Comparison of ENCODE assay signal across 1 fruit fly cellular context in genomic region chr3R:29151621-29152092, dm6.
TF ChIP-seq lines count a peak whose summit lies in the region.

TSS of gene eIF2D (minus strand) at chr3R:29151794.

TF ChIP-seq in whole organism, embryonic, 481 proteins besides CTCF, POLR2A, EP300 and RAD21 (continued from another document and continues in another):
- TF ChIP-seq Ptx1 (GFP tag; IDR thresholded peaks at IDR 0.05; lab: Robert Waterston, UW) (peak; percentile 53), cwo (GFP tag; optimal IDR thresholded peaks at IDR 0.05; lab: Kevin White, UChicago) (peak; percentile 21), Med (GFP tag; lab: Kevin White, UChicago) (peak; percentile 87), org-1 (GFP tag; optimal IDR thresholded peaks at IDR 0.05; lab: Kevin White, UChicago) (no peak), Abd-B (GFP tag; optimal IDR thresholded peaks at IDR 0.05; lab: Kevin White, UChicago) (no peak), CG10565 (GFP tag; optimal IDR thresholded peaks at IDR 0.05; lab: Kevin White, UChicago) (no peak), Neu2 (GFP tag; optimal IDR thresholded peaks at IDR 0.05; lab: Kevin White, UChicago; ENCODE audit: borderline replicate concordance) (no peak), CG1529 (GFP tag; optimal IDR thresholded peaks at IDR 0.05; lab: Kevin White, UChicago) (peak; percentile 19), CG11398 (GFP tag; optimal IDR thresholded peaks at IDR 0.05; lab: Kevin White, UChicago) (no peak), CG14667 (GFP tag; IDR thresholded peaks at IDR 0.05; lab: Robert Waterston, UW) (peak; percentile 39; the same call in 1 of the 2 replicates), ham (GFP tag; IDR thresholded peaks at IDR 0.05; lab: Robert Waterston, UW) (no peak), crol (GFP tag; IDR thresholded peaks at IDR 0.05; lab: Robert Waterston, UW) (no peak), Nf-YB (GFP tag; optimal IDR thresholded peaks at IDR 0.05; lab: Kevin White, UChicago) (peak; percentile 19), Sox102F (GFP tag; optimal IDR thresholded peaks at IDR 0.05; lab: Kevin White, UChicago) (peak; percentile 45), CG34376 (GFP tag; optimal IDR thresholded peaks at IDR 0.05; lab: Kevin White, UChicago) (peak; percentile 46), Dek (tag; optimal IDR thresholded peaks at IDR 0.05; lab: Kevin White, UChicago) (peak; percentile 33), Opbp (GFP tag; IDR thresholded peaks at IDR 0.05; lab: Robert Waterston, UW; ENCODE audit: partially characterized antibody) (no peak), Fer3 (tag; optimal IDR thresholded peaks at IDR 0.05; lab: Kevin White, UChicago) (peak; percentile 60), wdn (GFP tag; IDR thresholded peaks at IDR 0.05; lab: Robert Waterston, UW) (no peak), CG13894 (tag; optimal IDR thresholded peaks at IDR 0.05; lab: Kevin White, UChicago) (peak; percentile 26), bab2 (GFP tag; optimal IDR thresholded peaks at IDR 0.05; lab: Kevin White, UChicago) (peak; percentile 37), caup (GFP tag; optimal IDR thresholded peaks at IDR 0.05; lab: Kevin White, UChicago; ENCODE audit: severe bottlenecking) (peak; percentile 68), z (GFP tag; IDR thresholded peaks at IDR 0.05; lab: Robert Waterston, UW) (no peak), vvl (GFP tag; IDR thresholded peaks at IDR 0.05; lab: Robert Waterston, UW) (peak; percentile 86), ewg (GFP tag; optimal IDR thresholded peaks at IDR 0.05; lab: Kevin White, UChicago) (peak; percentile 16), Meics (GFP tag; optimal IDR thresholded peaks at IDR 0.05; lab: Kevin White, UChicago) (peak; percentile 72), NK7.1 (GFP tag; optimal IDR thresholded peaks at IDR 0.05; lab: Kevin White, UChicago) (peak; percentile 18), wor (GFP tag; IDR thresholded peaks at IDR 0.05; lab: Robert Waterston, UW) (peak; percentile 19; the same call in 1 of the 2 replicates), Deaf1 (tag; optimal IDR thresholded peaks at IDR 0.05; lab: Kevin White, UChicago) (no peak), tap (tag; optimal IDR thresholded peaks at IDR 0.05; lab: Kevin White, UChicago) (no peak), kay (GFP tag; optimal IDR thresholded peaks at IDR 0.05; lab: Kevin White, UChicago) (no peak), kni (GFP tag; optimal IDR thresholded peaks at IDR 0.05; lab: Kevin White, UChicago) (peak; percentile 24), zfh1 (GFP tag; IDR thresholded peaks at IDR 0.05; lab: Robert Waterston, UW) (peak; percentile 56; the same call in 2 of the 3 replicates), CG18011 (GFP tag; optimal IDR thresholded peaks at IDR 0.05; lab: Kevin White, UChicago) (peak; percentile 30), Trl (optimal IDR thresholded peaks at IDR 0.05; lab: Kevin White, UChicago) (no peak), Trl (GFP tag; optimal IDR thresholded peaks at IDR 0.05; lab: Kevin White, UChicago) (peak; percentile 66), CG8290 (GFP tag; optimal IDR thresholded peaks at IDR 0.05; lab: Kevin White, UChicago) (no peak), CG8290 (tag; optimal IDR thresholded peaks at IDR 0.05; lab: Kevin White, UChicago) (no peak), CG6791 (GFP tag; IDR thresholded peaks at IDR 0.05; lab: Robert Waterston, UW; ENCODE audit: partially characterized antibody) (no peak), esg (GFP tag; conservative IDR thresholded peaks at IDR 0.05; lab: Robert Waterston, UW) (peak; percentile 10; the same call in 1 of the 2 replicates), CG7839 (tag; optimal IDR thresholded peaks at IDR 0.05; lab: Kevin White, UChicago) (peak; percentile 67), zen (tag; optimal IDR thresholded peaks at IDR 0.05; lab: Kevin White, UChicago) (peak; percentile 56), Lhr (GFP tag; optimal IDR thresholded peaks at IDR 0.05; lab: Kevin White, UChicago) (no peak), lov (optimal IDR thresholded peaks at IDR 0.05; lab: Kevin White, UChicago) (no peak), lov (GFP tag; IDR thresholded peaks at IDR 0.05; lab: Robert Waterston, UW) (0 out of 3 replicates have a peak, but pooled peaks have one; percentile 4), btn (GFP tag; optimal IDR thresholded peaks at IDR 0.05; lab: Kevin White, UChicago) (no peak), az2 (GFP tag; optimal IDR thresholded peaks at IDR 0.05; lab: Kevin White, UChicago) (peak; percentile 47), dmrt11E (tag; optimal IDR thresholded peaks at IDR 0.05; lab: Kevin White, UChicago) (peak; percentile 41), CG4282 (GFP tag; optimal IDR thresholded peaks at IDR 0.05; lab: Kevin White, UChicago) (no peak), dm (GFP tag; optimal IDR thresholded peaks at IDR 0.05; lab: Kevin White, UChicago) (peak; percentile 33), CG17568 (GFP tag; optimal IDR thresholded peaks at IDR 0.05; lab: Kevin White, UChicago) (no peak), Rx (GFP tag; IDR thresholded peaks at IDR 0.05; lab: Robert Waterston, UW) (0 out of 2 replicates have a peak, but pooled peaks have one; percentile 48), CG2129 (GFP tag; IDR thresholded peaks at IDR 0.05; lab: Robert Waterston, UW; ENCODE audit: partially characterized antibody) (no peak), CG6254 (GFP tag; optimal IDR thresholded peaks at IDR 0.05; lab: Kevin White, UChicago) (peak; percentile 43), nau (GFP tag; optimal IDR thresholded peaks at IDR 0.05; lab: Kevin White, UChicago) (no peak), CG11456 (GFP tag; IDR thresholded peaks at IDR 0.05; lab: Robert Waterston, UW) (0 out of 3 replicates have a peak, but pooled peaks have one; percentile 57), odd (GFP tag; optimal IDR thresholded peaks at IDR 0.05; lab: Kevin White, UChicago) (no peak), usp (GFP tag; optimal IDR thresholded peaks at IDR 0.05; lab: Kevin White, UChicago) (no peak), Dfd (GFP tag; optimal IDR thresholded peaks at IDR 0.05; lab: Kevin White, UChicago) (no peak), CG18599 (GFP tag; optimal IDR thresholded peaks at IDR 0.05; lab: Kevin White, UChicago) (peak; percentile 75), exex (tag; optimal IDR thresholded peaks at IDR 0.05; lab: Kevin White, UChicago) (no peak), Hand (GFP tag; optimal IDR thresholded peaks at IDR 0.05; lab: Kevin White, UChicago) (no peak), kah (GFP tag; optimal IDR thresholded peaks at IDR 0.05; lab: Kevin White, UChicago) (peak; percentile 30), CG6683 (GFP tag; optimal IDR thresholded peaks at IDR 0.05; lab: Kevin White, UChicago) (peak; percentile 28), gsb (GFP tag; IDR thresholded peaks at IDR 0.05; lab: Robert Waterston, UW) (no peak), bigmax (GFP tag; optimal IDR thresholded peaks at IDR 0.05; lab: Kevin White, UChicago) (no peak), Jarid2 (GFP tag; optimal IDR thresholded peaks at IDR 0.05; lab: Kevin White, UChicago) (no peak), CG4730 (GFP tag; IDR thresholded peaks at IDR 0.05; lab: Robert Waterston, UW) (0 out of 2 replicates have a peak, but pooled peaks have one; percentile 35), Nf-YA (GFP tag; IDR thresholded peaks at IDR 0.05; lab: Robert Waterston, UW) (no peak), Ssrp (tag; optimal IDR thresholded peaks at IDR 0.05; lab: Kevin White, UChicago) (peak; percentile 34), repo (GFP tag; optimal IDR thresholded peaks at IDR 0.05; lab: Kevin White, UChicago) (no peak), klu (GFP tag; IDR thresholded peaks at IDR 0.05; lab: Robert Waterston, UW) (no peak), CG17328 (GFP tag; IDR thresholded peaks at IDR 0.05; lab: Robert Waterston, UW) (peak; percentile 54; the same call in 1 of the 2 replicates), CG2116 (GFP tag; optimal IDR thresholded peaks at IDR 0.05; lab: Kevin White, UChicago) (peak; percentile 40), yki (optimal IDR thresholded peaks at IDR 0.05; lab: Kevin White, UChicago) (no peak), tx (GFP tag; optimal IDR thresholded peaks at IDR 0.05; lab: Kevin White, UChicago) (no peak), Bteb2 (GFP tag; optimal IDR thresholded peaks at IDR 0.05; lab: Kevin White, UChicago) (peak; percentile 53), Stat92E (GFP tag; optimal IDR thresholded peaks at IDR 0.05; lab: Kevin White, UChicago) (no peak), pros (GFP tag; optimal IDR thresholded peaks at IDR 0.05; lab: Kevin White, UChicago) (peak; percentile 90), CG5245 (GFP tag; optimal IDR thresholded peaks at IDR 0.05; lab: Kevin White, UChicago) (peak; percentile 22), CG14441 (GFP tag; IDR thresholded peaks at IDR 0.05; lab: Robert Waterston, UW) (peak; percentile 52; the same call in 1 of the 2 replicates), HLH3B (GFP tag; IDR thresholded peaks at IDR 0.05; lab: Robert Waterston, UW) (peak; percentile 61; the same call in 1 of the 2 replicates), pfk (GFP tag; optimal IDR thresholded peaks at IDR 0.05; lab: Kevin White, UChicago) (no peak), CG10462 (GFP tag; optimal IDR thresholded peaks at IDR 0.05; lab: Kevin White, UChicago) (no peak), gfzf (GFP tag; optimal IDR thresholded peaks at IDR 0.05; lab: Kevin White, UChicago) (peak; percentile 1), CG2712 (tag; optimal IDR thresholded peaks at IDR 0.05; lab: Kevin White, UChicago) (peak; percentile 78), Pdp1 (GFP tag; optimal IDR thresholded peaks at IDR 0.05; lab: Kevin White, UChicago) (peak; percentile 29 to 45), nerfin-1 (tag; optimal IDR thresholded peaks at IDR 0.05; lab: Kevin White, UChicago) (peak; percentile 64), Adf1 (GFP tag; IDR thresholded peaks at IDR 0.05; lab: Robert Waterston, UW) (no peak), CG8089 (GFP tag; optimal IDR thresholded peaks at IDR 0.05; lab: Kevin White, UChicago) (no peak), nerfin-2 (GFP tag; IDR thresholded peaks at IDR 0.05; lab: Robert Waterston, UW; ENCODE audit: partially characterized antibody) (no peak), ken (GFP tag; IDR thresholded peaks at IDR 0.05; lab: Robert Waterston, UW) (0 out of 3 replicates have a peak, but pooled peaks have one; percentile 49), ERR (GFP tag; optimal IDR thresholded peaks at IDR 0.05; lab: Kevin White, UChicago) (no peak), croc (GFP tag; conservative IDR thresholded peaks at IDR 0.05; lab: Robert Waterston, UW) (no peak), Ets65A (GFP tag; lab: Kevin White, UChicago) (no peak), CG11723 (GFP tag; optimal IDR thresholded peaks at IDR 0.05; lab: Kevin White, UChicago) (no peak), Hmr (GFP tag; optimal IDR thresholded peaks at IDR 0.05; lab: Kevin White, UChicago) (peak; percentile 65), CG17385 (GFP tag; optimal IDR thresholded peaks at IDR 0.05; lab: Kevin White, UChicago) (peak; percentile 66), tll (GFP tag; optimal IDR thresholded peaks at IDR 0.05; lab: Kevin White, UChicago) (no peak), CG9817 (tag; optimal IDR thresholded peaks at IDR 0.05; lab: Kevin White, UChicago) (peak; percentile 46), HLH54F (GFP tag; optimal IDR thresholded peaks at IDR 0.05; lab: Kevin White, UChicago) (no peak), luna (GFP tag; optimal IDR thresholded peaks at IDR 0.05; lab: Kevin White, UChicago) (no peak), CG15073 (GFP tag; optimal IDR thresholded peaks at IDR 0.05; lab: Kevin White, UChicago) (no peak), CG18262 (tag; optimal IDR thresholded peaks at IDR 0.05; lab: Kevin White, UChicago) (peak; percentile 72), CG33213 (GFP tag; optimal IDR thresholded peaks at IDR 0.05; lab: Kevin White, UChicago) (no peak), seq (GFP tag; IDR thresholded peaks at IDR 0.05; lab: Robert Waterston, UW) (0 out of 2 replicates have a peak, but pooled peaks have one; percentile 42), CG13624 (GFP tag; optimal IDR thresholded peaks at IDR 0.05; lab: Kevin White, UChicago) (peak; percentile 51), zf30C (GFP tag; optimal IDR thresholded peaks at IDR 0.05; lab: Kevin White, UChicago) (no peak), sima (GFP tag; optimal IDR thresholded peaks at IDR 0.05; lab: Kevin White, UChicago) (no peak), Sry-β (GFP tag; optimal IDR thresholded peaks at IDR 0.05; lab: Kevin White, UChicago) (peak; percentile 95), grau (tag; optimal IDR thresholded peaks at IDR 0.05; lab: Kevin White, UChicago) (peak; percentile 69), bcd (GFP tag; optimal IDR thresholded peaks at IDR 0.05; lab: Kevin White, UChicago) (peak; percentile 33), CG10959 (GFP tag; IDR thresholded peaks at IDR 0.05; lab: Robert Waterston, UW) (no peak), lola (GFP tag; optimal IDR thresholded peaks at IDR 0.05; lab: Kevin White, UChicago) (peak in 1 of 3 experiments; percentile 52), CG31365 (tag; optimal IDR thresholded peaks at IDR 0.05; lab: Kevin White, UChicago) (no peak), tio (GFP tag; optimal IDR thresholded peaks at IDR 0.05; lab: Kevin White, UChicago) (no peak), CG17361 (GFP tag; IDR thresholded peaks at IDR 0.05; lab: Robert Waterston, UW) (peak; percentile 77), nmo (GFP tag; optimal IDR thresholded peaks at IDR 0.05; lab: Kevin White, UChicago) (peak; percentile 69), CG12299 (tag; optimal IDR thresholded peaks at IDR 0.05; lab: Kevin White, UChicago) (peak; percentile 22), Dad (GFP tag; optimal IDR thresholded peaks at IDR 0.05; lab: Kevin White, UChicago) (peak; percentile 26), gce (GFP tag; IDR thresholded peaks at IDR 0.05; lab: Robert Waterston, UW) (0 out of 3 replicates have a peak, but pooled peaks have one; percentile 9), mld (GFP tag; IDR thresholded peaks at IDR 0.05; lab: Robert Waterston, UW; ENCODE audit: partially characterized antibody) (no peak), fru (optimal IDR thresholded peaks at IDR 0.05; lab: Kevin White, UChicago) (no peak), sqz (GFP tag; optimal IDR thresholded peaks at IDR 0.05; lab: Kevin White, UChicago) (no peak), pho (GFP tag; optimal IDR thresholded peaks at IDR 0.05; lab: Kevin White, UChicago) (peak; percentile 24), CG15601 (tag; optimal IDR thresholded peaks at IDR 0.05; lab: Kevin White, UChicago) (peak; percentile 32), Lpt (GFP tag; optimal IDR thresholded peaks at IDR 0.05; lab: Kevin White, UChicago) (no peak), PHDP (tag; optimal IDR thresholded peaks at IDR 0.05; lab: Kevin White, UChicago) (peak; percentile 63), tup (GFP tag; optimal IDR thresholded peaks at IDR 0.05; lab: Kevin White, UChicago) (no peak), Bgb (GFP tag; IDR thresholded peaks at IDR 0.05; lab: Robert Waterston, UW; ENCODE audit: partially characterized antibody) (no peak), da (GFP tag; optimal IDR thresholded peaks at IDR 0.05; lab: Kevin White, UChicago) (no peak), ems (GFP tag; optimal IDR thresholded peaks at IDR 0.05; lab: Kevin White, UChicago) (peak; percentile 27)
